Worm (Caenorhabditis elegans) whole organism, mixed stage, embryonic: ENCODE results near the gene srg-59.
A peak's percentile ranks its signal among the peaks of the same experiment; 100 is the strongest.

Experiments
- M03D4.4 ChIP-seq: sonication (generic microtip); optimal IDR thresholded peaks from 2 replicates; lab custom pipeline; 2017; ENCODE audit warnings: mild to moderate bottlenecking, missing genetic modification characterization, missing compliant biosample characterization
- bed-3 ChIP-seq: fragments of 200-800 bp; sonication (Bioruptor generic); optimal IDR thresholded peaks from 3 replicates; lab custom pipeline; 2018; ENCODE audit warnings: mild to moderate bottlenecking, missing genetic modification characterization, moderate library complexity, missing compliant biosample characterization
- ceh-43 ChIP-seq: fragments of 200-800 bp; sonication (Bioruptor generic); optimal IDR thresholded peaks from 2 replicates; lab custom pipeline; 2018; ENCODE audit warnings: mild to moderate bottlenecking, missing genetic modification characterization, moderate library complexity, missing compliant biosample characterization
- ceh-83 ChIP-seq: fragments of 200-800 bp; sonication (Bioruptor generic); optimal IDR thresholded peaks from 2 replicates; lab custom pipeline; 2018; ENCODE audit warnings: mild to moderate bottlenecking, missing genetic modification characterization, missing compliant biosample characterization
- ces-1 ChIP-seq: fragments of 150-350 bp; optimal IDR thresholded peaks from 2 replicates; lab custom pipeline; 2014; ENCODE audit warnings: missing biosample characterization, missing genetic modification reagents, missing genetic modification characterization
- cnd-1 ChIP-seq: fragments of 200-800 bp; sonication (Bioruptor generic); optimal IDR thresholded peaks from 2 replicates; lab custom pipeline; 2018; ENCODE audit warnings: mild to moderate bottlenecking, missing genetic modification characterization, missing compliant biosample characterization
- drap-1 ChIP-seq: fragments of 200-800 bp; sonication (Bioruptor generic); optimal IDR thresholded peaks from 3 replicates; lab custom pipeline; 2018; ENCODE audit warnings: mild to moderate bottlenecking, missing genetic modification characterization, missing compliant biosample characterization
- elt-1 ChIP-seq: sonication (generic microtip); optimal IDR thresholded peaks from 2 replicates; lab custom pipeline; 2017; ENCODE audit warnings: missing genetic modification characterization, mild to moderate bottlenecking, missing compliant biosample characterization, antibody characterized with exemption, moderate library complexity, borderline replicate concordance; ENCODE audit not compliant: insufficient read depth
- elt-3 ChIP-seq: fragments of 150-350 bp; optimal IDR thresholded peaks from 2 replicates; lab custom pipeline; 2014; ENCODE audit warnings: missing biosample characterization, missing genetic modification characterization
- ham-2 ChIP-seq: fragments of 200-800 bp; sonication (Bioruptor generic); optimal IDR thresholded peaks from 2 replicates; lab custom pipeline; 2018; ENCODE audit warnings: mild to moderate bottlenecking, missing genetic modification characterization, missing compliant biosample characterization
- hlh-1 ChIP-seq: fragments of 150-350 bp; optimal IDR thresholded peaks from 2 replicates; lab custom pipeline; 2014; ENCODE audit warnings: missing biosample characterization, missing genetic modification reagents, missing genetic modification characterization
- lin-13 ChIP-seq: fragments of 150-350 bp; optimal IDR thresholded peaks from 2 replicates; lab custom pipeline; 2014; ENCODE audit warnings: missing biosample characterization, missing genetic modification characterization
- lin-32 ChIP-seq: fragments of 200-800 bp; sonication (Bioruptor generic); optimal IDR thresholded peaks from 2 replicates; lab custom pipeline; 2018; ENCODE audit warnings: mild to moderate bottlenecking, missing genetic modification characterization, missing compliant biosample characterization
- lsy-2 ChIP-seq: fragments of 150-350 bp; optimal IDR thresholded peaks from 2 replicates; lab custom pipeline; 2014; ENCODE audit warnings: missing biosample characterization, missing genetic modification characterization
- mab-5 ChIP-seq: fragments of 150-350 bp; optimal IDR thresholded peaks from 2 replicates; lab custom pipeline; 2014; ENCODE audit warnings: missing biosample characterization, missing genetic modification characterization
- mep-1 ChIP-seq: fragments of 150-350 bp; optimal IDR thresholded peaks from 2 replicates; lab custom pipeline; 2017; ENCODE audit warnings: missing biosample characterization, missing genetic modification reagents, missing genetic modification characterization, inconsistent platforms
- mls-2 ChIP-seq: sonication (generic microtip); optimal IDR thresholded peaks from 2 replicates; lab custom pipeline; 2016; ENCODE audit warnings: mild to moderate bottlenecking, missing genetic modification characterization, moderate library complexity, missing compliant biosample characterization
- nhr-12 ChIP-seq: fragments of 150-350 bp; optimal IDR thresholded peaks from 2 replicates; lab custom pipeline; 2014; ENCODE audit warnings: missing biosample characterization, missing genetic modification characterization
- nhr-237 ChIP-seq: fragments of 150-350 bp; optimal IDR thresholded peaks from 2 replicates; lab custom pipeline; 2014; ENCODE audit warnings: missing biosample characterization, missing genetic modification characterization
- nhr-28 ChIP-seq: fragments of 150-350 bp; optimal IDR thresholded peaks from 2 replicates; lab custom pipeline; 2014; ENCODE audit warnings: missing biosample characterization, missing genetic modification characterization
- nhr-76 ChIP-seq: sonication (generic microtip); optimal IDR thresholded peaks from 2 replicates; lab custom pipeline; 2017; ENCODE audit warnings: missing biosample characterization, missing genetic modification characterization
- pha-4 ChIP-seq: fragments of 150-350 bp; optimal IDR thresholded peaks from 2 replicates; lab custom pipeline; 2018; ENCODE audit warnings: missing biosample characterization, missing genetic modification reagents, missing genetic modification characterization
- snpc-4 ChIP-seq: fragments of 150-350 bp; optimal IDR thresholded peaks from 2 replicates; lab custom pipeline; 2014; ENCODE audit warnings: missing biosample characterization, missing genetic modification characterization
- sptf-1 ChIP-seq: sonication (generic microtip); optimal IDR thresholded peaks from 2 replicates; lab custom pipeline; 2017; ENCODE audit warnings: mild to moderate bottlenecking, missing genetic modification characterization, moderate library complexity, missing compliant biosample characterization
- tbx-8 ChIP-seq: fragments of 200-800 bp; sonication (Bioruptor generic); optimal IDR thresholded peaks from 2 replicates; lab custom pipeline; 2018; ENCODE audit warnings: mild to moderate bottlenecking, missing genetic modification characterization, moderate library complexity, missing compliant biosample characterization
- unc-120 ChIP-seq: sonication (generic microtip); optimal IDR thresholded peaks from 2 replicates; lab custom pipeline; 2017; ENCODE audit warnings: missing genetic modification characterization, missing compliant biosample characterization; ENCODE audit not compliant: poor library complexity, severe bottlenecking
- unc-39 ChIP-seq: fragments of 150-350 bp; optimal IDR thresholded peaks from 2 replicates; lab custom pipeline; 2014; ENCODE audit warnings: missing biosample characterization, missing genetic modification characterization
- unc-62 ChIP-seq: fragments of 150-350 bp; optimal IDR thresholded peaks from 2 replicates; lab custom pipeline; 2014; ENCODE audit warnings: missing biosample characterization, missing genetic modification reagents, missing genetic modification characterization
- ztf-11 ChIP-seq: fragments of 150-350 bp; optimal IDR thresholded peaks from 2 replicates; lab custom pipeline; 2014; ENCODE audit warnings: missing biosample characterization, missing genetic modification characterization

srg-59 gene

ce11 chrV:2694389-2694788 lies 30.7 kb downstream of the srg-59 start, which contains the start of gene Y45G12B.2:
Gene Y45G12B.2, plus strand, starts transcription at chrV:2694771.
- TF ChIP-seq cnd-1 (no peak), lin-13 (peak; percentile 48), drap-1 (GFP tag; lab: Kevin White, UChicago) (no peak), mep-1 (tag; lab: Kevin White, UChicago) (peak; percentile 52), mls-2 (tag; lab: Kevin White, UChicago) (peak; percentile 12), ces-1 (GFP tag; lab: Kevin White, UChicago) (peak; percentile 49), bed-3 (GFP tag; lab: Kevin White, UChicago) (no peak), hlh-1 (tag; lab: Kevin White, UChicago) (no peak), pha-4 (tag; lab: Kevin White, UChicago) (peak; percentile 40), sptf-1 (tag; lab: Kevin White, UChicago) (peak; percentile 45), nhr-237 (tag; lab: Kevin White, UChicago) (peak; percentile 41), lsy-2 (peak; percentile 98), ham-2 (GFP tag; lab: Kevin White, UChicago) (no peak)

- TF ChIP-seq mab-5 = no peak
- TF ChIP-seq snpc-4 (tag; lab: Kevin White, UChicago) = no peak
- no peak for TF ChIP-seq unc-120 (tag; lab: Kevin White, UChicago)
- no peak for TF ChIP-seq elt-1 (tag; lab: Kevin White, UChicago)
- no peak for TF ChIP-seq mep-1 (tag; lab: Kevin White, UChicago)
- TF ChIP-seq ztf-11 (tag; lab: Kevin White, UChicago) = no peak
- no peak for TF ChIP-seq lsy-2
- TF ChIP-seq, all 35 proteins: peak for 0
Measured at ce11 chrV:2690948-2691347, 34.2 kb downstream of the srg-59 start.

ce11 chrV:2690478-2690877 lies 34.6 kb downstream of the srg-59 start:
- TF ChIP-seq lin-32 (GFP tag; lab: Kevin White, UChicago) = no peak
- no peak for TF ChIP-seq nhr-12 (tag; lab: Kevin White, UChicago)
- TF ChIP-seq tbx-8 (GFP tag; lab: Kevin White, UChicago) = no peak
- TF ChIP-seq ceh-83 (GFP tag; lab: Kevin White, UChicago) = no peak
- TF ChIP-seq M03D4.4 = no peak
- no peak for TF ChIP-seq ces-1 (GFP tag; lab: Kevin White, UChicago)
- TF ChIP-seq ceh-43 = no peak
- no peak for TF ChIP-seq sptf-1 (tag; lab: Kevin White, UChicago)
- no peak for TF ChIP-seq snpc-4 (tag; lab: Kevin White, UChicago)
- TF ChIP-seq bed-3 (GFP tag; lab: Kevin White, UChicago) = no peak
- no peak for TF ChIP-seq ztf-11 (tag; lab: Kevin White, UChicago)
- TF ChIP-seq, all 35 proteins: peak for 0

- no peak for TF ChIP-seq nhr-28 (tag; lab: Kevin White, UChicago)
- TF ChIP-seq snpc-4 (tag; lab: Kevin White, UChicago) = no peak
- TF ChIP-seq nhr-237 (tag; lab: Kevin White, UChicago) = no peak
- no peak for TF ChIP-seq ztf-11 (tag; lab: Kevin White, UChicago)
- TF ChIP-seq, all 35 proteins: peak for 0
Measured at ce11 chrV:2688562-2688961, 36.6 kb downstream of the srg-59 start.

- TF ChIP-seq snpc-4 (tag; lab: Kevin White, UChicago) = no peak
- TF ChIP-seq elt-3 (tag; lab: Kevin White, UChicago) = no peak
- TF ChIP-seq lin-32 (GFP tag; lab: Kevin White, UChicago) = no peak
- no peak for TF ChIP-seq nhr-12 (tag; lab: Kevin White, UChicago)
- no peak for TF ChIP-seq lin-13
Measured at ce11 chrV:2684227-2684626, 40.9 kb downstream of the srg-59 start.

- TF ChIP-seq mls-2 (tag; lab: Kevin White, UChicago) (no peak), unc-39 (no peak), ceh-83 (GFP tag; lab: Kevin White, UChicago) (no peak), lin-32 (GFP tag; lab: Kevin White, UChicago) (no peak), cnd-1 (no peak), nhr-76 (no peak), unc-120 (tag; lab: Kevin White, UChicago) (no peak), nhr-12 (tag; lab: Kevin White, UChicago) (no peak), unc-62 (GFP tag; lab: Kevin White, UChicago) (no peak), mab-5 (no peak), bed-3 (GFP tag; lab: Kevin White, UChicago) (no peak), sptf-1 (tag; lab: Kevin White, UChicago) (no peak)
Measured at ce11 chrV:2683497-2683896, 41.6 kb downstream of the srg-59 start.
